Worm (Caenorhabditis elegans) whole organism, L4 larva: Measurements from ENCODE around the gene F46C5.7.

ENCODE experiments used
- F10B5.3 ChIP-seq: sonication (generic microtip); optimal IDR thresholded peaks from 2 replicates; lab custom pipeline; 2016; ENCODE audit warnings: mild to moderate bottlenecking, missing genetic modification characterization, missing compliant biosample characterization
- R02D3.7 ChIP-seq: fragments of 150-350 bp; sonication (generic microtip); optimal IDR thresholded peaks from 3 replicates; lab custom pipeline; 2014; ENCODE audit warnings: missing biosample characterization, missing genetic modification characterization
- Y5F2A.4 ChIP-seq: fragments of 200-800 bp; sonication (Bioruptor generic); optimal IDR thresholded peaks from 2 replicates; lab custom pipeline; 2018; ENCODE audit warnings: mild to moderate bottlenecking, missing genetic modification characterization, missing compliant biosample characterization
- aly-2 ChIP-seq: sonication (generic microtip); optimal IDR thresholded peaks from 2 replicates; lab custom pipeline; 2018; ENCODE audit warnings: missing biosample characterization, missing genetic modification characterization
- ceh-82 ChIP-seq: sonication (generic microtip); optimal IDR thresholded peaks from 2 replicates; lab custom pipeline; 2017; ENCODE audit warnings: missing biosample characterization, missing genetic modification characterization
- daf-12 ChIP-seq: fragments of 150-350 bp; optimal IDR thresholded peaks from 2 replicates; lab custom pipeline; 2014; ENCODE audit warnings: missing biosample characterization, missing genetic modification reagents, missing genetic modification characterization
- dve-1 ChIP-seq: sonication (generic microtip); optimal IDR thresholded peaks from 2 replicates; lab custom pipeline; 2017; ENCODE audit warnings: antibody characterized with exemption, mild to moderate bottlenecking, missing genetic modification characterization, missing compliant biosample characterization; ENCODE audit not compliant: insufficient read depth
- lin-13 ChIP-seq: fragments of 150-350 bp; optimal IDR thresholded peaks from 2 replicates; lab custom pipeline; 2014; ENCODE audit warnings: missing biosample characterization, missing genetic modification reagents, missing genetic modification characterization
- nhr-28 ChIP-seq: fragments of 150-350 bp; optimal IDR thresholded peaks from 2 replicates; lab custom pipeline; 2014; ENCODE audit warnings: missing biosample characterization, missing genetic modification characterization
- skn-1 ChIP-seq: fragments of 150-350 bp; optimal IDR thresholded peaks from 2 replicates; lab custom pipeline; 2014; ENCODE audit warnings: missing biosample characterization, missing genetic modification characterization
- snpc-4 ChIP-seq: fragments of 150-350 bp; optimal IDR thresholded peaks from 2 replicates; lab custom pipeline; 2014; ENCODE audit warnings: missing biosample characterization, missing genetic modification characterization
- unc-130 ChIP-seq: sonication (generic microtip); optimal IDR thresholded peaks from 2 replicates; lab custom pipeline; 2016; ENCODE audit warnings: missing genetic modification reagents, missing genetic modification characterization, missing compliant biosample characterization
- unc-39 ChIP-seq: sonication (generic microtip); optimal IDR thresholded peaks from 2 replicates; lab custom pipeline; 2017; ENCODE audit warnings: missing biosample characterization, missing genetic modification characterization
- ztf-11 ChIP-seq: fragments of 150-350 bp; optimal IDR thresholded peaks from 2 replicates; lab custom pipeline; 2014; ENCODE audit warnings: missing biosample characterization, missing genetic modification characterization

ce11 chrII:8829189-8829588 lies 9.9 kb upstream of the F46C5.7 start, which contains the start of gene F46C5.2:
- TF ChIP-seq snpc-4 (tag; lab: Kevin White, UChicago) = no peak
- TF ChIP-seq dve-1 (tag; lab: Kevin White, UChicago) = no peak
- TF ChIP-seq F10B5.3 (tag; lab: Kevin White, UChicago) = no peak
- TF ChIP-seq R02D3.7 (tag; lab: Kevin White, UChicago) = no peak
- no peak for TF ChIP-seq nhr-28 (tag; lab: Kevin White, UChicago)
- TF ChIP-seq ceh-82 (tag; lab: Kevin White, UChicago) = no peak
- no peak for TF ChIP-seq ztf-11 (tag; lab: Kevin White, UChicago)
- no peak for TF ChIP-seq lin-13
- TF ChIP-seq aly-2 (tag; lab: Kevin White, UChicago) = no peak
- no peak for TF ChIP-seq skn-1 (tag; lab: Kevin White, UChicago)
- no peak for TF ChIP-seq daf-12 (tag; lab: Kevin White, UChicago)
- no peak for TF ChIP-seq unc-39 (tag; lab: Kevin White, UChicago)
- TF ChIP-seq unc-130 (GFP tag; lab: Kevin White, UChicago) = no peak
- TF ChIP-seq Y5F2A.4 = no peak
